Fruit fly (Drosophila melanogaster) Kc167 (cell line): Measurements from ENCODE around the gene ckd.

Source experiments
- Myc ChIP-seq: fragments of >200 bp; optimal IDR thresholded peaks from 2 replicates; lab custom pipeline; 2017; ENCODE audit warnings: missing external identifiers
- Sin3A ChIP-seq: fragments of >200 bp; optimal IDR thresholded peaks from 2 replicates; lab custom pipeline; 2018; ENCODE audit warnings: missing external identifiers
- h ChIP-seq: fragments of >200 bp; optimal IDR thresholded peaks from 3 replicates; lab custom pipeline; 2018; ENCODE audit warnings: missing external identifiers
- insv ChIP-seq: fragments of >200 bp; optimal IDR thresholded peaks from 3 replicates; lab custom pipeline; 2018; ENCODE audit warnings: missing external identifiers
- psq ChIP-seq: fragments of >200 bp; optimal IDR thresholded peaks from 2 replicates; lab custom pipeline; 2017; ENCODE audit warnings: missing external identifiers

dm6 chr3L:3250922-3251658 lies 6.6 kb upstream of the ckd start:
- TF ChIP-seq insv = no peak
- TF ChIP-seq Sin3A (lab: Kevin White, UChicago) = no peak
- no peak for TF ChIP-seq psq (lab: Kevin White, UChicago)
- TF ChIP-seq h (lab: Kevin White, UChicago) = no peak
- TF ChIP-seq Myc (lab: Kevin White, UChicago) = no peak
